Worm (Caenorhabditis elegans) whole organism, L3 larva: Measurements from ENCODE around the gene W01B6.6.
A peak's percentile ranks its signal among the peaks of the same experiment; 100 is the strongest.

Source experiments
- R02D3.7 ChIP-seq: fragments of 150-350 bp; optimal IDR thresholded peaks from 2 replicates; lab custom pipeline; 2014; ENCODE audit warnings: missing biosample characterization, missing genetic modification characterization
- aly-2 ChIP-seq: fragments of 150-350 bp; optimal IDR thresholded peaks from 2 replicates; lab custom pipeline; 2014; ENCODE audit warnings: missing biosample characterization, missing genetic modification characterization
- ama-1 ChIP-seq: fragments of 150-350 bp; optimal IDR thresholded peaks from 2 replicates; lab custom pipeline; 2018
- ceh-16 ChIP-seq: sonication (generic microtip); optimal IDR thresholded peaks from 2 replicates; lab custom pipeline; 2017; ENCODE audit warnings: missing biosample characterization, missing genetic modification characterization
- ceh-82 ChIP-seq: fragments of 150-350 bp; optimal IDR thresholded peaks from 2 replicates; lab custom pipeline; 2014; ENCODE audit warnings: missing biosample characterization, missing genetic modification characterization
- egl-5 ChIP-seq: fragments of 150-350 bp; optimal IDR thresholded peaks from 2 replicates; lab custom pipeline; 2017; ENCODE audit warnings: missing biosample characterization, missing genetic modification reagents, missing genetic modification characterization, inconsistent platforms
- elt-2 ChIP-seq: sonication (generic microtip); optimal IDR thresholded peaks from 2 replicates; lab custom pipeline; 2016; ENCODE audit warnings: missing genetic modification reagents, mild to moderate bottlenecking, missing genetic modification characterization, missing compliant biosample characterization
- elt-3 ChIP-seq, 3 experiments: fragments of 150-350 bp in 1 of 3; sonication (generic microtip) in 2 of 3; optimal IDR thresholded peaks; 2 replicates in 2 of 3; 4 replicates in 1 of 3; lab custom pipeline; 2014 to 2017; ENCODE audit warnings: missing biosample characterization in 3 of 3, missing genetic modification characterization in 3 of 3
- eor-1 ChIP-seq, 2 experiments: fragments of 150-350 bp; optimal IDR thresholded peaks; 2 replicates each; lab custom pipeline; 2014 to 2018; ENCODE audit warnings: missing biosample characterization in 2 of 2, missing genetic modification characterization in 2 of 2
- fkh-10 ChIP-seq: sonication (generic microtip); optimal IDR thresholded peaks from 2 replicates; lab custom pipeline; 2017; ENCODE audit warnings: missing biosample characterization, missing genetic modification reagents, missing genetic modification characterization
- fkh-2 ChIP-seq: fragments of 150-350 bp; optimal IDR thresholded peaks from 2 replicates; lab custom pipeline; 2014; ENCODE audit warnings: missing biosample characterization, missing genetic modification reagents, missing genetic modification characterization
- fos-1 ChIP-seq: fragments of 150-350 bp; optimal IDR thresholded peaks from 2 replicates; lab custom pipeline; 2014; ENCODE audit warnings: missing biosample characterization, missing genetic modification characterization
- hmg-11 ChIP-seq: sonication (generic microtip); optimal IDR thresholded peaks from 2 replicates; lab custom pipeline; 2016; ENCODE audit warnings: missing genetic modification characterization, missing compliant biosample characterization
- lin-15B ChIP-seq: fragments of 150-350 bp; optimal IDR thresholded peaks from 2 replicates; lab custom pipeline; 2014; ENCODE audit warnings: missing biosample characterization, missing genetic modification characterization
- lin-39 ChIP-seq: fragments of 150-350 bp; optimal IDR thresholded peaks from 2 replicates; lab custom pipeline; 2018; ENCODE audit warnings: missing biosample characterization, missing genetic modification reagents, missing genetic modification characterization
- lsy-12 ChIP-seq: sonication (generic microtip); optimal IDR thresholded peaks from 2 replicates; lab custom pipeline; 2016; ENCODE audit warnings: mild to moderate bottlenecking, missing genetic modification characterization, missing compliant biosample characterization
- mml-1 ChIP-seq: fragments of 150-350 bp; sonication (generic microtip); optimal IDR thresholded peaks from 3 replicates; lab custom pipeline; 2014; ENCODE audit warnings: missing biosample characterization, missing genetic modification characterization
- nfya-1 ChIP-seq: sonication (generic microtip); optimal IDR thresholded peaks from 2 replicates; lab custom pipeline; 2017; ENCODE audit warnings: missing genetic modification characterization, mild to moderate bottlenecking, missing compliant biosample characterization, antibody characterized with exemption, moderate library complexity; ENCODE audit not compliant: insufficient read depth
- nhr-11 ChIP-seq: fragments of 150-350 bp; optimal IDR thresholded peaks from 2 replicates; lab custom pipeline; 2014; ENCODE audit warnings: missing biosample characterization, missing genetic modification characterization
- nhr-23 ChIP-seq: fragments of 150-350 bp; optimal IDR thresholded peaks from 2 replicates; lab custom pipeline; 2014; ENCODE audit warnings: missing biosample characterization, missing genetic modification reagents, missing genetic modification characterization
- nhr-237 ChIP-seq: fragments of 150-350 bp; optimal IDR thresholded peaks from 2 replicates; lab custom pipeline; 2014; ENCODE audit warnings: missing biosample characterization, missing genetic modification characterization
- nhr-28 ChIP-seq: fragments of 150-350 bp; optimal IDR thresholded peaks from 2 replicates; lab custom pipeline; 2014; ENCODE audit warnings: missing biosample characterization, missing genetic modification characterization
- nhr-43 ChIP-seq: sonication (generic microtip); optimal IDR thresholded peaks from 2 replicates; lab custom pipeline; 2016; ENCODE audit warnings: mild to moderate bottlenecking, missing genetic modification characterization, missing compliant biosample characterization; ENCODE audit not compliant: poor library complexity, severe bottlenecking
- pqm-1 ChIP-seq: fragments of 150-350 bp; optimal IDR thresholded peaks from 2 replicates; lab custom pipeline; 2017; ENCODE audit warnings: missing biosample characterization, missing genetic modification characterization, inconsistent platforms
- skn-1 ChIP-seq: fragments of 150-350 bp; optimal IDR thresholded peaks from 2 replicates; lab custom pipeline; 2014; ENCODE audit warnings: missing biosample characterization, missing genetic modification characterization
- snpc-4 ChIP-seq: fragments of 150-350 bp; optimal IDR thresholded peaks from 2 replicates; lab custom pipeline; 2014; ENCODE audit warnings: missing biosample characterization, missing genetic modification characterization
- tbx-2 ChIP-seq: sonication (generic microtip); optimal IDR thresholded peaks from 2 replicates; lab custom pipeline; 2016; ENCODE audit warnings: mild to moderate bottlenecking, missing genetic modification characterization, missing compliant biosample characterization
- unc-62 ChIP-seq: fragments of 150-350 bp; sonication (generic microtip); optimal IDR thresholded peaks from 4 replicates; lab custom pipeline; 2014; ENCODE audit warnings: missing biosample characterization, missing genetic modification reagents, missing genetic modification characterization
- zag-1 ChIP-seq: fragments of 150-350 bp; optimal IDR thresholded peaks from 2 replicates; lab custom pipeline; 2014; ENCODE audit warnings: missing biosample characterization, missing genetic modification characterization

Gene W01B6.6

DNA sequence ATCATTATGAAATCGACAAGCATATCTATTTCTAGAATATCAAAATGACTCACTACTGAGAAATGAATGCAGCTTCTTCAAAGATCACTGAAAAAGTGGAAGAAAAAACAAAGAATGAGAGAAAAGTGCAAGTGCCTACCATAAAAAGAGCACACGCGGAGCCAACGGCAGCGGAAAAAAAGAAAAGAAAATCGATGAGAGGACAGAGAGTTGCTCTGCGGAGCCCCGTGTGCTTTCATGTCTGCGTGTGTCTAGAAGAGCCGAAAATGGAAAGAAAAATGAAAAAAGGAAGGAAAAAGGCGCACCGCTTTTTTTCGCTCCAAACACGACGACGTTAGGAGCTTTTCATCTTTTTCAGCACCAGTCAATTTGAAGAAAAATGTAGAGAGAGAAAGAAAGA lies 18.2 kb upstream of the W01B6.6 start, which contains the start of gene ipla-7:
TSS of gene ipla-7 (minus strand) at position 122 of the 400 bp plus-strand sequence.
- TF ChIP-seq hmg-11 (tag; lab: Kevin White, UChicago) (peak; percentile 73), fkh-10 (peak; percentile 73), lin-39 (tag; lab: Kevin White, UChicago) (peak; percentile 4), nfya-1 (tag; lab: Kevin White, UChicago) (peak; percentile 67), fkh-2 (tag; lab: Kevin White, UChicago) (no peak), elt-2 (tag; lab: Kevin White, UChicago) (peak; percentile 14), elt-3 (tag; optimal IDR thresholded peaks at IDR 0.05; lab: Kevin White, UChicago) (no peak), pqm-1 (tag; lab: Kevin White, UChicago) (peak; percentile 30), lsy-12 (tag; lab: Kevin White, UChicago) (no peak), mml-1 (tag; lab: Kevin White, UChicago) (no peak), lin-15B (tag; lab: Kevin White, UChicago) (peak; percentile 12)

DNA sequence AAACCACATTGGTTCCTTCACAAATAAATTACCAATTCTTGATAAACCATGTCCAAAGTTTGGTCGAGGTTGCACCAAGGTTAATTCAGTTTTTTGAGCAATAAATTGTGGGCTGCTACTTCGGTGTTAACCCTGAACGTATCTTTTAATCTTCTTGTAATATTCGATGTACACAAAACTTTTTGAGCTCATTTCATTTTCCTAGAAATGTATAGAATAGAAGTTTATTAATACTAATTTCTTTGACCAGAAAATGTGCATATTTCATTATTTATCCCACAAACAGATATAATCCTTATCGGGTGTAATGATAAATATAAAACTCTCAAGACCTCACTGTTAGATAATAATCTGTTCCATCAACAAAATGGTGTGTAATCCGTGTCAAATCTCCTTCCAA lies 17.0 kb upstream of the W01B6.6 start:
- TF ChIP-seq zag-1 (tag; lab: Kevin White, UChicago) = no peak
- no peak for TF ChIP-seq pqm-1 (tag; lab: Kevin White, UChicago)
- no peak for TF ChIP-seq ceh-16 (tag; lab: Kevin White, UChicago)
- TF ChIP-seq nhr-237 (tag; lab: Kevin White, UChicago) = no peak
- TF ChIP-seq nhr-28 = no peak
- no peak for TF ChIP-seq R02D3.7 (tag; lab: Kevin White, UChicago)
- no peak for TF ChIP-seq ama-1 (lab: Kevin White, UChicago)

DNA sequence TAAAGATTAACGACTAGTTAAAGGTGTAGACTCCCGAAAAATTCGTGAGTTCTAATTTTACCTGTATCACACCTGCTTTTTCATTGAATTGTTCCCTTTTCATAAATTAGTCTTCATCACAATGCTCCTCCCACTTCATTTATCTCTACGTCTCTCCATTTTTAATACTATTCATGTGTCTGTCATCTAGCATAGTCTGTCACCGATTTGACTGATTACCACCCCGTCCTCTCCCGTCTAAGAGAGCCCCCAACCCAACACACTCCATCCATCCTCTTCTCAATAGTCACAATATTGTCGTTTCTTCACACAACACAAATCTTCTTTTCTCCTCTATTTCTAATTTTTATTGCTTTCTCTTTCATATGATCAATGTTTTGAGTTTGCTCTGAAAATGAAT lies 15.8 kb upstream of the W01B6.6 start:
- TF ChIP-seq lin-39 (tag; lab: Kevin White, UChicago) = peak; percentile 74
- TF ChIP-seq nhr-43 (tag; lab: Kevin White, UChicago) = no peak
- TF ChIP-seq unc-62 (GFP tag; lab: Kevin White, UChicago) = peak; percentile 36
- no peak for TF ChIP-seq tbx-2 (tag; lab: Kevin White, UChicago)

DNA sequence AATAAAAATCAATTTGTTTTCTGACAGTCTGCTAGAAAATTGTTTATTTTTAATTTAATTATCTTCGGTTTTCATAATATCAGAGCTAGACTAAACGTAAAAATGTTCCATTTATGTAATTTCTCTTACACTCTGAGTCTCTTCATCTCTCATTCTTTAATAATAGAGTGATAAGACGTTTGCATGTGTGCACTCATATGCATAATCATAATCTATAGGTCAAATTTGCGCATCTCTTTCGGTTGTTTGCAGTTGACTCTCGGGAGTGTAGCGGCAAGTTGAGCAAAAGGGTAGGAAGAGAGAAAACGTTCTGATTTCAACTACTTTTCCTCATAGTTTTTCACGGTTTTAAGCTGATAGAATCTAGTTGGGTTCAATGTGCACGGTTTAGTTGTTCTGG lies 14.5 kb upstream of the W01B6.6 start:
- no peak for TF ChIP-seq nfya-1 (tag; lab: Kevin White, UChicago)
- TF ChIP-seq pqm-1 (tag; lab: Kevin White, UChicago) = peak; percentile 10
- TF ChIP-seq nhr-23 (tag; lab: Kevin White, UChicago) = no peak
- TF ChIP-seq lin-39 (tag; lab: Kevin White, UChicago) = no peak
- no peak for TF ChIP-seq ceh-16 (tag; lab: Kevin White, UChicago)
- no peak for TF ChIP-seq skn-1
- peak; percentile 44 for TF ChIP-seq elt-2 (tag; lab: Kevin White, UChicago)

DNA sequence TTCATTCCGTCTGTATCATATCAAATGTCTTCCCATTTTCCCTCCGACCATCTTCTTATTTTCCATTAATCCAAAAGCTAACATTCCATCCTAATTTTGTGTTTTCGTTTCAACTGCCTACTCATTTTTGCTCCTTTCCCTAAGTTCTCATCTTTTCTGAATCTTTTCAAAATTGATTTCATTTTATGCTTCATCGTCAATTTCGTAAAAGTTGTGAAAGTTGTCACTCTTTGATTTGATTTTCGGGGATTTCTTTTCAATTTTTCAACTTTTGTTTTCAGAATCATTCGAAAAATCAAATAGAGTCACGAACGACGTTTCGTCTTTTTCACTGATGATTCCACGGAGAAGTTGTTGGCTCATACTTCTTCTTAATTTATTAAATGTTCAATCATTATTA lies 13.4 kb upstream of the W01B6.6 start, which contains the start of gene cwn-2:
TSS of gene cwn-2 (plus strand) at position 276 of the 400 bp plus-strand sequence.
- TF ChIP-seq nhr-237 (tag; lab: Kevin White, UChicago) (no peak), egl-5 (tag; lab: Kevin White, UChicago) (no peak), nhr-11 (tag; lab: Kevin White, UChicago) (no peak), aly-2 (tag; lab: Kevin White, UChicago) (no peak), fkh-10 (peak; percentile 94)

DNA sequence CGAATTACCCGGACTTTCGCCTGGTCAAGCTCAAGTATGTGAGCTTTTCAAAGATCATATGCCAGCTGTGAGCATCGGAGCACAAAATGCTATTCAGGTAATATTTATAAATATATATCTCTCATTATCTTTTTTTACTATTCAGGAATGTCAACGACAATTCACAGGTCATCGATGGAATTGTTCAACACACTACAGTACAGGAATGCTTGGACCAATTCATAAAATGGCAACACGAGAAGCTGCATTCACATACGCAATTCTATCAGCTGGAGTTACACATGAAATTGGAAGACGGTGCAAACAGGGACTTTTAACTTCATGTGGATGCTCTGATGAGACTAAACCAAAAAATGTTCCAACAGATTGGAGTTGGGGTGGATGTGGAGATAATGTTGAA lies 12.7 kb upstream of the W01B6.6 start:
- TF ChIP-seq nhr-11 (tag; lab: Kevin White, UChicago) = no peak
- no peak for TF ChIP-seq fos-1
- no peak for TF ChIP-seq nhr-28
- TF ChIP-seq eor-1 (tag; optimal IDR thresholded peaks at IDR 0.05; lab: Kevin White, UChicago) = no peak
- no peak for TF ChIP-seq elt-2 (tag; lab: Kevin White, UChicago)
- no peak for TF ChIP-seq mml-1 (tag; lab: Kevin White, UChicago)
- no peak for TF ChIP-seq nhr-237 (tag; lab: Kevin White, UChicago)
- TF ChIP-seq skn-1 = no peak
- TF ChIP-seq hmg-11 (tag; lab: Kevin White, UChicago) = no peak
- TF ChIP-seq, all 47 proteins: peak for 0

DNA sequence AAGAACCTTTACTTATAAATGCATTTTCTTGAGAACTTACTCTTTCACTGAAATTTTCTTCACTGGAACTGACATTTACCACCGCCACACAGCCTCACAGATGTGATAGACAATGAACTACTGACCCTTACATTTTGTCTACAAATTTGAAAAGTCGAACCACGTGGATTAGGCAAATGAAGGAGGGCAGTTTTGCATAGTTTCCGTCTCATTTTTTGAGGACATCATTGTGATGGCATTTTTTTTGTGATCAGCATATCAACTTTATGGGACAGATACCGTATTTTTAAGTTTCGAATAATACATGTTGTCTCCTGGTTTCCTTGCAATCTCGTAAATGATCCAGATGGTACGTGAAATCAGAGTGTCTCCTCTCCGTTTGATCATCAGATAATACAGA lies 8.4 kb upstream of the W01B6.6 start, which contains the start of gene W01B6.3:
TSS of gene W01B6.3 (minus strand) at position 101 of the 400 bp plus-strand sequence.
- no peak for TF ChIP-seq lin-15B (tag; lab: Kevin White, UChicago)
- no peak for TF ChIP-seq ceh-82 (tag; lab: Kevin White, UChicago)
- TF ChIP-seq snpc-4 (tag; lab: Kevin White, UChicago) = no peak
- no peak for TF ChIP-seq lsy-12 (tag; lab: Kevin White, UChicago)
- TF ChIP-seq nhr-23 (tag; lab: Kevin White, UChicago) = no peak
